ENCODE assay signal across 3 worm cellular contexts in the genomic region with DNA sequence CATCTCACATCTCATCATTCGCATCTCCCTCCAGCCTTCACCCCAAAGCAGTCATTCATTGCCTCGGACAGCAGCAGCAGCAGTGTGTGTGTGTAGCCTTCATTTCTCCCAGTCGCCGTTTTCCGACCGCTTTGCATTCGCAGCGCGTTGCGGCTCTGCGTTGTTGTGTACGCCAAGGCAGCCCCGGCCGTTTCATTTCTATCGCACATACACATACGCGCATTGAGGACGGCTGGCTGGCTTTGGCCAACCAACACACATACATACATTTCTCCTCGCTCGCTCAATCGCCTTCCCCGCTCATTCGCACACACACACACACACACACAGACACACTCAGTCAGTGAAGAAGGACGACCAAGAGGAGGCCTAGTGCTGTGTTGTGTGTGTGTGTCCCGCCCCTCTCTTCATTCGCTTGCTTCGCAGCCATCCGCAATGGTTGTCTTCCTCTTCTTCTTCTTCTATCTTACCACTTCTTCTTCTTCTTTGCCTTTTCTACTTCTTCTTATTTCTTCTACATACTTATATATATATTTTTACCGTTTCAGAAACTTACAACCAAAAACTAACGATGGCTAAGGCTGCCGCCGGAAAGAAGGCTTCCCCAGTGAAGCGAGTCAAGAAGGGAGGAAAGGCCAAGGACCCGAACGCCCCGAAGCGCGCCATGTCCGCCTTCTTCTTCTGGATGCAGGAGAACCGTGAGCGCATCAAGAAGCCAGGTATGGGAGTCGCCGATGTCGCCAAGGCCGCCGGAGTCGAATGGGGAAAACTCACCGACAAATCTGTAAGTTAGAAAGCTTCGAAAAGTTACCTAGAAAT.
TF ChIP-seq lines count a peak whose summit lies in the region.

Gene hmg-1.1 (plus strand): TSS at position 549 of the 819 bp plus-strand sequence.

TF ChIP-seq in whole organism, L1 larva, 84 proteins besides CTCF, POLR2A, EP300 and RAD21 (continued from another document and continues in another):
- TF ChIP-seq F16B12.6 (tag; optimal IDR thresholded peaks at IDR 0.05; lab: Kevin White, UChicago) (peak; percentile 38), ceh-82 (tag; optimal IDR thresholded peaks at IDR 0.05; lab: Kevin White, UChicago) (peak in 2 of 3 experiments; percentile 26 to 79), sptf-1 (tag; optimal IDR thresholded peaks at IDR 0.05; lab: Kevin White, UChicago) (no peak), snpc-4 (tag; optimal IDR thresholded peaks at IDR 0.05; lab: Kevin White, UChicago) (peak; percentile 58), lin-15B (tag; optimal IDR thresholded peaks at IDR 0.05; lab: Kevin White, UChicago) (peak; percentile 8), fkh-8 (tag; optimal IDR thresholded peaks at IDR 0.05; lab: Kevin White, UChicago) (peak; percentile 87), ztf-11 (tag; optimal IDR thresholded peaks at IDR 0.05; lab: Kevin White, UChicago) (peak in 1 of 2 experiments; percentile 63), ceh-88 (GFP tag; IDR thresholded peaks at IDR 0.05; lab: Robert Waterston, UW) (no peak; the same call in 1 of the 2 replicates), nhr-77 (tag; optimal IDR thresholded peaks at IDR 0.05; lab: Kevin White, UChicago) (peak; percentile 89), efl-3 (GFP tag; optimal IDR thresholded peaks at IDR 0.05; lab: Kevin White, UChicago) (no peak), snu-23 (GFP tag; optimal IDR thresholded peaks at IDR 0.05; lab: Kevin White, UChicago) (peak; percentile 85), mef-2 (tag; optimal IDR thresholded peaks at IDR 0.05; lab: Kevin White, UChicago) (no peak), elt-2 (tag; optimal IDR thresholded peaks at IDR 0.05; lab: Kevin White, UChicago) (peak; percentile 0), mep-1 (tag; optimal IDR thresholded peaks at IDR 0.05; lab: Kevin White, UChicago) (peak; percentile 74), hlh-17 (GFP tag; optimal IDR thresholded peaks at IDR 0.05; lab: Kevin White, UChicago; ENCODE audit: borderline replicate concordance) (no peak), unc-30 (tag; optimal IDR thresholded peaks at IDR 0.05; lab: Kevin White, UChicago) (no peak), aly-2 (tag; optimal IDR thresholded peaks at IDR 0.05; lab: Kevin White, UChicago) (no peak), fos-1 (tag; optimal IDR thresholded peaks at IDR 0.05; lab: Kevin White, UChicago) (peak; percentile 56), rnt-1 (tag; optimal IDR thresholded peaks at IDR 0.05; lab: Kevin White, UChicago) (peak; percentile 54), pax-3 (tag; optimal IDR thresholded peaks at IDR 0.05; lab: Kevin White, UChicago) (peak; percentile 10), nhr-84 (tag; optimal IDR thresholded peaks at IDR 0.05; lab: Kevin White, UChicago) (no peak), zip-4 (GFP tag; optimal IDR thresholded peaks at IDR 0.05; lab: Kevin White, UChicago) (no peak), lin-14 (GFP tag; optimal IDR thresholded peaks at IDR 0.05; lab: Kevin White, UChicago) (peak; percentile 90), efl-1 (optimal IDR thresholded peaks at IDR 0.05; lab: Kevin White, UChicago) (peak; percentile 74 to 79), efl-1 (GFP tag; optimal IDR thresholded peaks at IDR 0.05 in 1 of 2; lab: Kevin White, UChicago) (peak; percentile 47 to 94), mdl-1 (tag; optimal IDR thresholded peaks at IDR 0.05; lab: Kevin White, UChicago) (peak in 1 of 2 experiments; percentile 60), lin-39 (tag; optimal IDR thresholded peaks at IDR 0.05; lab: Kevin White, UChicago) (no peak), tbx-2 (tag; optimal IDR thresholded peaks at IDR 0.05; lab: Kevin White, UChicago) (peak; percentile 70), nhr-71 (tag; optimal IDR thresholded peaks at IDR 0.05; lab: Kevin White, UChicago) (peak; percentile 83), egl-13 (tag; optimal IDR thresholded peaks at IDR 0.05; lab: Kevin White, UChicago) (peak; percentile 41), nhr-85 (tag; lab: Kevin White, UChicago) (peak; percentile 14), hlh-4 (tag; optimal IDR thresholded peaks at IDR 0.05; lab: Kevin White, UChicago) (no peak), swsn-7 (tag; optimal IDR thresholded peaks at IDR 0.05; lab: Kevin White, UChicago) (peak; percentile 77), nhr-90 (tag; optimal IDR thresholded peaks at IDR 0.05; lab: Kevin White, UChicago; ENCODE audit: poor library complexity) (peak; percentile 64), lsy-2 (tag; optimal IDR thresholded peaks at IDR 0.05; lab: Kevin White, UChicago) (peak; percentile 35 to 76), sup-37 (GFP tag; optimal IDR thresholded peaks at IDR 0.05; lab: Kevin White, UChicago) (no peak), nhr-28 (tag; optimal IDR thresholded peaks at IDR 0.05; lab: Kevin White, UChicago) (no peak), jun-1 (tag; optimal IDR thresholded peaks at IDR 0.05; lab: Kevin White, UChicago) (peak; percentile 65), unc-62 (GFP tag; optimal IDR thresholded peaks at IDR 0.05; lab: Kevin White, UChicago) (no peak), pqm-1 (tag; optimal IDR thresholded peaks at IDR 0.05; lab: Kevin White, UChicago) (no peak)

TF ChIP-seq in whole organism, L3 larva, 47 proteins besides CTCF, POLR2A, EP300 and RAD21 (continued from another document):
- peak; percentile 68 for TF ChIP-seq egl-27 (tag; optimal IDR thresholded peaks at IDR 0.05; lab: Kevin White, UChicago)
- no peak for TF ChIP-seq nhr-12 (tag; optimal IDR thresholded peaks at IDR 0.05; lab: Kevin White, UChicago)
- TF ChIP-seq ztf-11 (tag; optimal IDR thresholded peaks at IDR 0.05; lab: Kevin White, UChicago), result no peak
- peak; percentile 76 for TF ChIP-seq lsy-12 (tag; optimal IDR thresholded peaks at IDR 0.05; lab: Kevin White, UChicago)
- TF ChIP-seq elt-2 (tag; optimal IDR thresholded peaks at IDR 0.05; lab: Kevin White, UChicago), result peak; percentile 71
- TF ChIP-seq snpc-4 (tag; optimal IDR thresholded peaks at IDR 0.05; lab: Kevin White, UChicago), result peak; percentile 58
- TF ChIP-seq elt-3 (tag; optimal IDR thresholded peaks at IDR 0.05; lab: Kevin White, UChicago), result peak in 1 of 3 experiments; percentile 17
- peak; percentile 18 for TF ChIP-seq elt-1 (tag; optimal IDR thresholded peaks at IDR 0.05; lab: Kevin White, UChicago)
- TF ChIP-seq nfya-1 (tag; optimal IDR thresholded peaks at IDR 0.05; lab: Kevin White, UChicago; ENCODE audit: insufficient read depth), result peak; percentile 85
- TF ChIP-seq ceh-82 (tag; optimal IDR thresholded peaks at IDR 0.05; lab: Kevin White, UChicago), result no peak
- TF ChIP-seq skn-1 (tag; optimal IDR thresholded peaks at IDR 0.05; lab: Kevin White, UChicago), result peak; percentile 9
- no peak for TF ChIP-seq zag-1 (tag; optimal IDR thresholded peaks at IDR 0.05; lab: Kevin White, UChicago)
- TF ChIP-seq sea-2 (GFP tag; optimal IDR thresholded peaks at IDR 0.05; lab: Kevin White, UChicago), result peak; percentile 40
- TF ChIP-seq nhr-76 (tag; optimal IDR thresholded peaks at IDR 0.05; lab: Kevin White, UChicago), result no peak
- peak; percentile 59 for TF ChIP-seq lin-15B (tag; optimal IDR thresholded peaks at IDR 0.05; lab: Kevin White, UChicago)
- no peak for TF ChIP-seq mdl-1 (tag; optimal IDR thresholded peaks at IDR 0.05; lab: Kevin White, UChicago)
- peak; percentile 59 for TF ChIP-seq jun-1 (tag; optimal IDR thresholded peaks at IDR 0.05; lab: Kevin White, UChicago)
- peak; percentile 65 for TF ChIP-seq pqm-1 (tag; optimal IDR thresholded peaks at IDR 0.05; lab: Kevin White, UChicago)
- peak; percentile 57 for TF ChIP-seq ama-1 (optimal IDR thresholded peaks at IDR 0.05; lab: Kevin White, UChicago)
- TF ChIP-seq ceh-28 (tag; optimal IDR thresholded peaks at IDR 0.05; lab: Kevin White, UChicago), result no peak
- TF ChIP-seq R02D3.7 (tag; optimal IDR thresholded peaks at IDR 0.05; lab: Kevin White, UChicago), result peak; percentile 35
- TF ChIP-seq nhr-25 (tag; optimal IDR thresholded peaks at IDR 0.05; lab: Kevin White, UChicago), result peak; percentile 60
- TF ChIP-seq unc-39 (tag; optimal IDR thresholded peaks at IDR 0.05; lab: Kevin White, UChicago), result no peak
- no peak for TF ChIP-seq nhr-67 (tag; optimal IDR thresholded peaks at IDR 0.05; lab: Kevin White, UChicago)

TF ChIP-seq in whole organism, young adult, 124 proteins besides CTCF, POLR2A, EP300 and RAD21 (continued from another document and continues in another):
- TF ChIP-seq C06A6.2 (GFP tag; conservative IDR thresholded peaks at IDR 0.05; lab: Robert Waterston, UW), result peak; percentile 23; the same call in 1 of the 2 replicates
- no peak for TF ChIP-seq sea-2 (GFP tag; IDR thresholded peaks at IDR 0.05; lab: Robert Waterston, UW)
- TF ChIP-seq somi-1 (GFP tag; optimal IDR thresholded peaks at IDR 0.05; lab: Kevin White, UChicago), result peak; percentile 29
- no peak for TF ChIP-seq efl-1 (GFP tag; optimal IDR thresholded peaks at IDR 0.05; lab: Kevin White, UChicago)
- TF ChIP-seq B0261.1 (tag; optimal IDR thresholded peaks at IDR 0.05; lab: Kevin White, UChicago), result no peak
- no peak for TF ChIP-seq T07F8.4 (tag; optimal IDR thresholded peaks at IDR 0.05; lab: Kevin White, UChicago)
- no peak for TF ChIP-seq dpl-1 (GFP tag; optimal IDR thresholded peaks at IDR 0.05; lab: Kevin White, UChicago)
- peak; percentile 67 for TF ChIP-seq madf-10 (tag; optimal IDR thresholded peaks at IDR 0.05; lab: Kevin White, UChicago)
- no peak for TF ChIP-seq Y56A3A.18 (GFP tag; IDR thresholded peaks at IDR 0.05; lab: Robert Waterston, UW)
- no peak for TF ChIP-seq him-1 (tag; optimal IDR thresholded peaks at IDR 0.05; lab: Kevin White, UChicago)
- TF ChIP-seq snpc-1.3 (tag; optimal IDR thresholded peaks at IDR 0.05; lab: Kevin White, UChicago; ENCODE audit: insufficient read depth), result no peak
- peak; percentile 69 for TF ChIP-seq mcd-1 (GFP tag; IDR thresholded peaks at IDR 0.05; lab: Robert Waterston, UW)
- TF ChIP-seq xnd-1 (tag; optimal IDR thresholded peaks at IDR 0.05; lab: Kevin White, UChicago), result no peak
- TF ChIP-seq ets-4 (GFP tag; optimal IDR thresholded peaks at IDR 0.05; lab: Kevin White, UChicago), result peak; percentile 75
- TF ChIP-seq let-526 (GFP tag; IDR thresholded peaks at IDR 0.05; lab: Robert Waterston, UW), result 0 out of 2 replicates have a peak, but pooled peaks have one; percentile 38
- TF ChIP-seq tlf-1 (GFP tag; optimal IDR thresholded peaks at IDR 0.05; lab: Kevin White, UChicago), result peak; percentile 17
- no peak for TF ChIP-seq ztf-28 (GFP tag; IDR thresholded peaks at IDR 0.05; lab: Robert Waterston, UW)
- TF ChIP-seq rec-8 (tag; optimal IDR thresholded peaks at IDR 0.05; lab: Kevin White, UChicago), result no peak
- peak; percentile 82 for TF ChIP-seq ztf-18 (tag; optimal IDR thresholded peaks at IDR 0.05; lab: Kevin White, UChicago)
- no peak for TF ChIP-seq ztf-25 (GFP tag; IDR thresholded peaks at IDR 0.05; lab: Robert Waterston, UW)
- TF ChIP-seq repo-1 (tag; optimal IDR thresholded peaks at IDR 0.05; lab: Kevin White, UChicago), result peak; percentile 17
- no peak for TF ChIP-seq ztf-6 (GFP tag; IDR thresholded peaks at IDR 0.05; lab: Robert Waterston, UW)
- TF ChIP-seq nfyb-1 (GFP tag; IDR thresholded peaks at IDR 0.05; lab: Robert Waterston, UW), result no peak; the same call in 1 of the 2 replicates
- TF ChIP-seq ceh-40 (GFP tag; IDR thresholded peaks at IDR 0.05; lab: Robert Waterston, UW), result 0 out of 2 replicates have a peak, but pooled peaks have one; percentile 49
- TF ChIP-seq ztf-22 (GFP tag; optimal IDR thresholded peaks at IDR 0.05; lab: Kevin White, UChicago), result no peak
- no peak for TF ChIP-seq bed-1 (GFP tag; IDR thresholded peaks at IDR 0.05; lab: Robert Waterston, UW)
- no peak for TF ChIP-seq aptf-3 (GFP tag; IDR thresholded peaks at IDR 0.05; lab: Robert Waterston, UW)
- no peak for TF ChIP-seq unc-62 (GFP tag; optimal IDR thresholded peaks at IDR 0.05; lab: Kevin White, UChicago)
- TF ChIP-seq mes-4 (tag; optimal IDR thresholded peaks at IDR 0.05; lab: Kevin White, UChicago), result no peak
- peak; percentile 87 for TF ChIP-seq ceh-27 (GFP tag; optimal IDR thresholded peaks at IDR 0.05; lab: Kevin White, UChicago)
- peak; percentile 87 for TF ChIP-seq zfh-2 (GFP tag; conservative IDR thresholded peaks at IDR 0.05; lab: Robert Waterston, UW)
- peak; percentile 9; the same call in 1 of the 2 replicates for TF ChIP-seq ceh-100 (GFP tag; IDR thresholded peaks at IDR 0.05; lab: Robert Waterston, UW)
- TF ChIP-seq hlh-12 (tag; optimal IDR thresholded peaks at IDR 0.05; lab: Kevin White, UChicago), result no peak
- TF ChIP-seq hmg-20 (GFP tag; IDR thresholded peaks at IDR 0.05; lab: Robert Waterston, UW), result no peak
- no peak for TF ChIP-seq attf-3 (GFP tag; conservative IDR thresholded peaks at IDR 0.05; lab: Robert Waterston, UW)
- no peak for TF ChIP-seq tbx-9 (tag; optimal IDR thresholded peaks at IDR 0.05; lab: Kevin White, UChicago; ENCODE audit: borderline replicate concordance)
- TF ChIP-seq snpc-4 (GFP tag; optimal IDR thresholded peaks at IDR 0.05; lab: Kevin White, UChicago), result no peak
- TF ChIP-seq snpc-4 (tag; optimal IDR thresholded peaks at IDR 0.05; lab: Kevin White, UChicago), result peak; percentile 17 to 70 (median 52)
- TF ChIP-seq F39B2.1 (GFP tag; IDR thresholded peaks at IDR 0.05; lab: Robert Waterston, UW), result no peak
- TF ChIP-seq pha-4 (tag; optimal IDR thresholded peaks at IDR 0.05; lab: Kevin White, UChicago), result no peak
- TF ChIP-seq egrh-3 (GFP tag; IDR thresholded peaks at IDR 0.05; lab: Robert Waterston, UW), result peak; percentile 22; the same call in 1 of the 2 replicates
- peak; percentile 63 for TF ChIP-seq atf-7 (tag; optimal IDR thresholded peaks at IDR 0.05; lab: Kevin White, UChicago)
- TF ChIP-seq hsf-1 (GFP tag; IDR thresholded peaks at IDR 0.05; lab: Robert Waterston, UW), result 0 out of 2 replicates have a peak, but pooled peaks have one; percentile 7
- 0 out of 2 replicates have a peak, but pooled peaks have one; percentile 38 for TF ChIP-seq Y95B8A.8 (GFP tag; IDR thresholded peaks at IDR 0.05; lab: Robert Waterston, UW)
- no peak for TF ChIP-seq nfya-2 (GFP tag; IDR thresholded peaks at IDR 0.05; lab: Robert Waterston, UW)
- TF ChIP-seq F57C9.4 (tag; optimal IDR thresholded peaks at IDR 0.05; lab: Kevin White, UChicago), result no peak
- TF ChIP-seq nhr-90 (tag; optimal IDR thresholded peaks at IDR 0.05; lab: Kevin White, UChicago), result peak; percentile 52
- no peak for TF ChIP-seq T26A5.8 (tag; optimal IDR thresholded peaks at IDR 0.05; lab: Kevin White, UChicago)
- no peak for TF ChIP-seq F37B4.10 (GFP tag; IDR thresholded peaks at IDR 0.05; lab: Robert Waterston, UW)
- no peak for TF ChIP-seq rpc-1 (optimal IDR thresholded peaks at IDR 0.05; lab: Kevin White, UChicago)
- no peak for TF ChIP-seq rpc-1 (tag; optimal IDR thresholded peaks at IDR 0.05; lab: Kevin White, UChicago)
- TF ChIP-seq lsy-27 (tag; optimal IDR thresholded peaks at IDR 0.05; lab: Kevin White, UChicago; ENCODE audit: borderline replicate concordance, insufficient read depth), result no peak
- no peak for TF ChIP-seq Y79H2A.3 (GFP tag; conservative IDR thresholded peaks at IDR 0.05; lab: Robert Waterston, UW)
- no peak for TF ChIP-seq dpff-1 (tag; optimal IDR thresholded peaks at IDR 0.05; lab: Kevin White, UChicago)
- TF ChIP-seq pbrm-1 (GFP tag; IDR thresholded peaks at IDR 0.05; lab: Robert Waterston, UW), result peak; percentile 14; the same call in 1 of the 2 replicates
- no peak for TF ChIP-seq snpc-1.1 (tag; optimal IDR thresholded peaks at IDR 0.05; lab: Kevin White, UChicago; ENCODE audit: insufficient read depth)
- TF ChIP-seq chd-7 (tag; optimal IDR thresholded peaks at IDR 0.05; lab: Kevin White, UChicago), result peak; percentile 70
- no peak for TF ChIP-seq bed-2 (GFP tag; IDR thresholded peaks at IDR 0.05; lab: Robert Waterston, UW)
- TF ChIP-seq B0336.3 (GFP tag; IDR thresholded peaks at IDR 0.05; lab: Robert Waterston, UW), result peak; percentile 57
- no peak for TF ChIP-seq madf-8 (GFP tag; conservative IDR thresholded peaks at IDR 0.05; lab: Robert Waterston, UW)
- TF ChIP-seq let-607 (tag; optimal IDR thresholded peaks at IDR 0.05; lab: Kevin White, UChicago), result peak; percentile 80 to 95
- no peak for TF ChIP-seq cebp-1 (GFP tag; IDR thresholded peaks at IDR 0.05; lab: Robert Waterston, UW)
- TF ChIP-seq cebp-1 (tag; optimal IDR thresholded peaks at IDR 0.05; lab: Kevin White, UChicago), result peak; percentile 82
- TF ChIP-seq ztf-26 (tag; optimal IDR thresholded peaks at IDR 0.05; lab: Kevin White, UChicago), result no peak
- peak; percentile 8 for TF ChIP-seq lsl-1 (GFP tag; optimal IDR thresholded peaks at IDR 0.05; lab: Kevin White, UChicago)
- no peak for TF ChIP-seq Y67H2A.10 (GFP tag; conservative IDR thresholded peaks at IDR 0.05; lab: Robert Waterston, UW)
